Fruit fly (Drosophila melanogaster): ENCODE measurements around the gene Npc2e.

- no peak for TF ChIP-seq CG9876 (GFP tag; optimal IDR thresholded peaks at IDR 0.05)
- TF ChIP-seq Sin3A (optimal IDR thresholded peaks at IDR 0.05): no peak
- no peak for TF ChIP-seq unc-4 (GFP tag; IDR thresholded peaks at IDR 0.05; ENCODE audit: partially characterized antibody)
- TF ChIP-seq slbo (GFP tag; IDR thresholded peaks at IDR 0.05): no peak
Observed at dm6 chr3R:10055951-10056350, 2.8 kb downstream of the Npc2e start, which contains the start of gene Npc2d.
